Worm (Caenorhabditis elegans): ENCODE measurements around the gene tbh-1.
"Not testable (repeated sequence)": the region's sequence is repeated elsewhere in the genome, so short reads cannot be mapped to it uniquely, and the experiment has no call there.

Gene tbh-1

DNA sequence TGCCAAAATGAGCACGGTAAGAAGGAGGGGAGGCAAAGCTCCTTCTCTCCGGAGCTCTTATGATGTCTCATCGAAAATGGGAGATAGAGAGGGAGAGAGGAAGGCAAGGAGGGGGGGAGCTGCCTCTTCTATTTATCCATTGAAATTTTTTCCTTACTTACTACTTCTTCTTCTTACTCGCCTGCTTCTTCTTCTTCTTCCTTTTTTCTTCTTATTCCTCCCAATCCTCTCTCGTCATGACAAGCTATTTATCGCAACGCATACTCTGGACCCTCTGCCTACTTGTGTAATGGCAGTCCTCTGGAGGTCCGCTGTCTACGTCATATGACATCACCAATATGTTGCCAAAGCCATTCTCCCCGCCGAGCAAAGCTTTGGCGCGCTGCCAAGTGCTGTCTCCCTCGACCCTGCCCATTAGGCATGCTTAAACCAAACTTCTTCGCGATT lies 30.5 kb upstream of the tbh-1 start (continued):
- TF ChIP-seq ceh-91 (GFP tag; IDR thresholded peaks at IDR 0.05): no peak
- TF ChIP-seq gei-17 (GFP tag; optimal IDR thresholded peaks at IDR 0.05): peak; percentile 36
- TF ChIP-seq tlf-1 (GFP tag; optimal IDR thresholded peaks at IDR 0.05): no peak
- TF ChIP-seq pbrm-1 (GFP tag; IDR thresholded peaks at IDR 0.05): 0 out of 2 replicates have a peak, but pooled peaks have one; percentile 46
- no peak for TF ChIP-seq snpc-1.1 (tag; optimal IDR thresholded peaks at IDR 0.05; ENCODE audit: insufficient read depth)
- TF ChIP-seq T07F8.4 (tag; optimal IDR thresholded peaks at IDR 0.05): no peak
- no peak for TF ChIP-seq let-607 (tag; optimal IDR thresholded peaks at IDR 0.05)
- no peak for TF ChIP-seq cebp-1 (GFP tag; IDR thresholded peaks at IDR 0.05)
- TF ChIP-seq cebp-1 (tag; optimal IDR thresholded peaks at IDR 0.05): peak; percentile 48
- TF ChIP-seq ceh-40 (GFP tag; IDR thresholded peaks at IDR 0.05): no peak
- no peak for TF ChIP-seq fkh-3 (tag; optimal IDR thresholded peaks at IDR 0.05)
- TF ChIP-seq egrh-3 (GFP tag; IDR thresholded peaks at IDR 0.05): no peak; the same call in 1 of the 2 replicates
- TF ChIP-seq Y56A3A.18 (GFP tag; IDR thresholded peaks at IDR 0.05): no peak
- TF ChIP-seq athp-1 (tag; optimal IDR thresholded peaks at IDR 0.05): peak; percentile 8
- TF ChIP-seq B0261.1 (tag; optimal IDR thresholded peaks at IDR 0.05): no peak
- TF ChIP-seq chd-7 (tag; optimal IDR thresholded peaks at IDR 0.05): peak; percentile 29
- TF ChIP-seq Y53F4B.3 (GFP tag; IDR thresholded peaks at IDR 0.05): no peak
- no peak for TF ChIP-seq hlh-12 (tag; optimal IDR thresholded peaks at IDR 0.05)
- peak; percentile 34 for TF ChIP-seq hmg-1.2 (GFP tag; IDR thresholded peaks at IDR 0.05)
- TF ChIP-seq F33H1.4 (GFP tag; IDR thresholded peaks at IDR 0.05): no peak; the same call in 1 of the 2 replicates
- peak; percentile 58; the same call in 1 of the 2 replicates for TF ChIP-seq nfyb-1 (GFP tag; IDR thresholded peaks at IDR 0.05)
- TF ChIP-seq K12H6.12 (tag; optimal IDR thresholded peaks at IDR 0.05): peak; percentile 87
- TF ChIP-seq B0336.3 (GFP tag; IDR thresholded peaks at IDR 0.05): peak; percentile 25; the same call in 1 of the 2 replicates
- no peak for TF ChIP-seq bed-1 (GFP tag; IDR thresholded peaks at IDR 0.05)
- no peak for TF ChIP-seq unc-130 (GFP tag; optimal IDR thresholded peaks at IDR 0.05)
- no peak for TF ChIP-seq ama-1 (optimal IDR thresholded peaks at IDR 0.05)
- TF ChIP-seq ama-1 (GFP tag; optimal IDR thresholded peaks at IDR 0.05): no peak
- no peak for TF ChIP-seq F57A8.1 (GFP tag; optimal IDR thresholded peaks at IDR 0.05)
- TF ChIP-seq Y53G8AR.9 (GFP tag; conservative IDR thresholded peaks at IDR 0.05): no peak
- TF ChIP-seq hmg-20 (GFP tag; IDR thresholded peaks at IDR 0.05): no peak
- TF ChIP-seq egl-18 (GFP tag; IDR thresholded peaks at IDR 0.05): no peak
- no peak for TF ChIP-seq ztf-6 (GFP tag; IDR thresholded peaks at IDR 0.05)
- TF ChIP-seq ceh-27 (GFP tag; optimal IDR thresholded peaks at IDR 0.05): peak; percentile 71
- TF ChIP-seq zfh-2 (GFP tag; conservative IDR thresholded peaks at IDR 0.05): peak; percentile 84
- no peak for TF ChIP-seq hrde-1 (tag; optimal IDR thresholded peaks at IDR 0.05; ENCODE audit: borderline replicate concordance)
- TF ChIP-seq ztf-22 (GFP tag; optimal IDR thresholded peaks at IDR 0.05): no peak
- TF ChIP-seq xnd-1 (tag; optimal IDR thresholded peaks at IDR 0.05): no peak

DNA sequence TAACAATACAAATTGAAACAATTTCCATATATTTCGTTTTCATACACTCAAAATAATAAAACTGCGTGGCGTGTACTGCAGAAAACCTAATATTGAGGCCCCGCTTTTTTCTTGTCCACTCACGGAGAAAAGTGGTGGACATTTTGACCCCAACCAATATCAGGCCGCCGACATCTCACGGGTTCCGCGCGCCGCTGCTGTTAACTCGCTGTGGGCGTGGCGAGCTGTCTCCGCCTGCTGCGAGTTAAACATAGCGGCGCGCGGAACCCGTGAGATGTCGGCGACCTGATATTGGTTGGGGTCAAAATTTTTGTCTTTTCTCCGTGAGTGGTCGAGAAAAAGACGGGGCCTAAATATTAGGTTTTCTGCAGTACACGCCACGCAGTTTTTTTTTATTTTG lies 29.2 kb upstream of the tbh-1 start:
- not testable (repeated sequence) for TF ChIP-seq snpc-4 (GFP tag; optimal IDR thresholded peaks at IDR 0.05)
- peak in 2 of 4 experiments; percentile 86 to 89 for TF ChIP-seq snpc-4 (tag; optimal IDR thresholded peaks at IDR 0.05)
